Worm (Caenorhabditis elegans) whole organism, young adult: ENCODE results near the gene jmjd-3.1.

Experiments
- B0035.1 ChIP-seq: sonication (generic microtip); optimal IDR thresholded peaks from 2 replicates; lab custom pipeline; 2016; ENCODE audit warnings: missing genetic modification characterization, mild to moderate bottlenecking, missing compliant biosample characterization, missing genotype, missing genetic modification reagents
- F22D6.2 ChIP-seq: sonication (generic microtip); optimal IDR thresholded peaks from 2 replicates; lab custom pipeline; 2016; ENCODE audit warnings: mild to moderate bottlenecking, missing genetic modification characterization, missing compliant biosample characterization
- F39B2.1 ChIP-seq: fragments of 200-800 bp; sonication (Bioruptor generic); IDR thresholded peaks from 2 replicates; pipeline ENCODE4 v1.3.6; 2022; ENCODE audit warnings: missing genetic modification reagents, missing genetic modification characterization, missing compliant biosample characterization
- F49E8.2 ChIP-seq: sonication (generic microtip); optimal IDR thresholded peaks from 3 replicates; lab custom pipeline; 2017; ENCODE audit warnings: missing genetic modification characterization, mild to moderate bottlenecking, missing compliant biosample characterization, antibody characterized with exemption, moderate library complexity; ENCODE audit not compliant: insufficient read depth
- F55B11.4 ChIP-seq: sonication (generic microtip); optimal IDR thresholded peaks from 2 replicates; lab custom pipeline; 2016; ENCODE audit warnings: missing compliant biosample characterization, missing genetic modification characterization, borderline replicate concordance; ENCODE audit not compliant: insufficient read depth
- F57A8.1 ChIP-seq: fragments of 200-800 bp; sonication (Bioruptor generic); optimal IDR thresholded peaks from 2 replicates; lab custom pipeline; 2018; ENCODE audit warnings: mild to moderate bottlenecking, missing genetic modification characterization, moderate library complexity, missing compliant biosample characterization
- F57C9.4 ChIP-seq: sonication (generic microtip); optimal IDR thresholded peaks from 2 replicates; lab custom pipeline; 2017; ENCODE audit warnings: mild to moderate bottlenecking, missing genetic modification characterization, missing compliant biosample characterization
- Y53F4B.3 ChIP-seq: fragments of 200-800 bp; sonication (Bioruptor generic); IDR thresholded peaks from 2 replicates; pipeline ENCODE4 v1.3.6; 2022; ENCODE audit warnings: missing genetic modification reagents, missing genetic modification characterization, missing compliant biosample characterization
- Y53G8AR.9 ChIP-seq: fragments of 200-800 bp; sonication (Bioruptor generic); conservative IDR thresholded peaks from 2 replicates; pipeline ENCODE4 v1.3.6; 2022; ENCODE audit warnings: missing genetic modification reagents, missing genetic modification characterization, missing compliant biosample characterization
- Y56A3A.18 ChIP-seq: fragments of 200-800 bp; sonication (Bioruptor generic); IDR thresholded peaks from 2 replicates; pipeline ENCODE4 v1.3.6; 2022; ENCODE audit warnings: missing genetic modification reagents, missing genetic modification characterization, missing compliant biosample characterization
- atf-7 ChIP-seq: sonication (generic microtip); optimal IDR thresholded peaks from 2 replicates; lab custom pipeline; 2017; ENCODE audit warnings: mild to moderate bottlenecking, missing genetic modification characterization, missing compliant biosample characterization
- attf-5 ChIP-seq: fragments of 200-800 bp; sonication (Bioruptor generic); optimal IDR thresholded peaks from 2 replicates; lab custom pipeline; 2018; ENCODE audit warnings: mild to moderate bottlenecking, missing genetic modification characterization, missing compliant biosample characterization
- cebp-1 ChIP-seq, 2 experiments: fragments of 200-800 bp in 1 of 2; sonication (Bioruptor generic) in 1 of 2; sonication (generic microtip) in 1 of 2; IDR thresholded peaks in 1 of 2; optimal IDR thresholded peaks in 1 of 2; 2 replicates each; pipeline versions ENCODE4 v1.3.6 to Lab custom; 2017 to 2022; ENCODE audit warnings: missing compliant biosample characterization in 2 of 2, missing genetic modification characterization in 2 of 2, mild to moderate bottlenecking in 1 of 2, missing genetic modification reagents in 1 of 2, moderate library complexity in 1 of 2
- cebp-2 ChIP-seq: fragments of 200-800 bp; sonication (Bioruptor generic); IDR thresholded peaks from 2 replicates; pipeline ENCODE4 v1.3.6; 2022; ENCODE audit warnings: missing genetic modification characterization, missing compliant biosample characterization
- ceh-100 ChIP-seq: fragments of 200-800 bp; sonication (Bioruptor generic); IDR thresholded peaks from 2 replicates; pipeline ENCODE4 v1.3.6; 2022; ENCODE audit warnings: missing genetic modification reagents, missing genetic modification characterization, missing compliant biosample characterization
- ceh-40 ChIP-seq: fragments of 200-800 bp; sonication (Bioruptor generic); IDR thresholded peaks from 2 replicates; pipeline ENCODE4 v1.3.6; 2022; ENCODE audit warnings: missing genetic modification characterization, missing compliant biosample characterization
- ceh-91 ChIP-seq: fragments of 200-800 bp; sonication (Bioruptor generic); IDR thresholded peaks from 2 replicates; pipeline ENCODE4 v1.3.6; 2022; ENCODE audit warnings: missing genetic modification reagents, missing genetic modification characterization, missing compliant biosample characterization
- dpl-1 ChIP-seq: fragments of 150-350 bp; optimal IDR thresholded peaks from 2 replicates; lab custom pipeline; 2014; ENCODE audit warnings: missing biosample characterization, missing genetic modification reagents, missing genetic modification characterization
- gei-17 ChIP-seq: fragments of 200-800 bp; sonication (Bioruptor generic); optimal IDR thresholded peaks from 2 replicates; lab custom pipeline; 2018; ENCODE audit warnings: mild to moderate bottlenecking, missing genetic modification characterization, missing compliant biosample characterization
- hlh-26 ChIP-seq: fragments of 200-800 bp; sonication (Bioruptor generic); conservative IDR thresholded peaks from 2 replicates; pipeline ENCODE4 v1.3.6; 2022; ENCODE audit warnings: missing genetic modification reagents, missing genetic modification characterization, missing compliant biosample characterization
- lag-1 ChIP-seq: fragments of 200-800 bp; sonication (Bioruptor generic); IDR thresholded peaks from 2 replicates; pipeline ENCODE4 v1.3.6; 2022; ENCODE audit warnings: missing genetic modification reagents, missing genetic modification characterization, missing compliant biosample characterization
- lin-54 ChIP-seq: fragments of 200-800 bp; sonication (Bioruptor generic); optimal IDR thresholded peaks from 2 replicates; lab custom pipeline; 2018; ENCODE audit warnings: mild to moderate bottlenecking, missing genetic modification characterization, missing compliant biosample characterization
- lsy-27 ChIP-seq: sonication (generic microtip); optimal IDR thresholded peaks from 2 replicates; lab custom pipeline; 2017; ENCODE audit warnings: missing genetic modification characterization, mild to moderate bottlenecking, missing compliant biosample characterization, antibody characterized with exemption, missing genotype, borderline replicate concordance; ENCODE audit not compliant: insufficient read depth
- madf-6 ChIP-seq: fragments of 200-800 bp; sonication (Bioruptor generic); IDR thresholded peaks from 2 replicates; pipeline ENCODE4 v1.3.6; 2022; ENCODE audit warnings: missing genetic modification reagents, missing genetic modification characterization, missing compliant biosample characterization
- mcd-1 ChIP-seq: fragments of 200-800 bp; sonication (Bioruptor generic); IDR thresholded peaks from 2 replicates; pipeline ENCODE4 v1.3.6; 2022; ENCODE audit warnings: missing genetic modification reagents, missing genetic modification characterization, missing compliant biosample characterization
- nfyb-1 ChIP-seq: fragments of 200-800 bp; sonication (Bioruptor generic); IDR thresholded peaks from 2 replicates; pipeline ENCODE4 v1.3.6; 2022; ENCODE audit warnings: missing genetic modification reagents, missing genetic modification characterization, missing compliant biosample characterization
- nhr-120 ChIP-seq: fragments of 200-800 bp; sonication (Bioruptor generic); IDR thresholded peaks from 2 replicates; pipeline ENCODE4 v1.3.6; 2022; ENCODE audit warnings: missing genetic modification characterization, missing compliant biosample characterization
- nhr-27 ChIP-seq: fragments of 200-800 bp; sonication (Bioruptor generic); optimal IDR thresholded peaks from 2 replicates; lab custom pipeline; 2018; ENCODE audit warnings: mild to moderate bottlenecking, missing genetic modification characterization, moderate library complexity, missing compliant biosample characterization
- nhr-80 ChIP-seq: sonication (generic microtip); optimal IDR thresholded peaks from 2 replicates; lab custom pipeline; 2016; ENCODE audit warnings: missing genetic modification characterization, missing compliant biosample characterization
- pbrm-1 ChIP-seq: fragments of 200-800 bp; sonication (Bioruptor generic); IDR thresholded peaks from 2 replicates; pipeline ENCODE4 v1.3.6; 2022; ENCODE audit warnings: missing genetic modification reagents, missing genetic modification characterization, missing compliant biosample characterization
- rpc-1 ChIP-seq, 2 experiments: fragments of 150-350 bp in 1 of 2; sonication (generic microtip) in 1 of 2; optimal IDR thresholded peaks; 2 replicates each; lab custom pipeline; 2014 to 2018; ENCODE audit warnings: missing biosample characterization in 1 of 2, missing genetic modification characterization in 1 of 2, missing genetic modification reagents in 1 of 2, missing genotype in 1 of 2
- sea-2 ChIP-seq: fragments of 200-800 bp; sonication (Bioruptor generic); IDR thresholded peaks from 2 replicates; pipeline ENCODE4 v1.3.6; 2022; ENCODE audit warnings: missing genetic modification characterization, missing compliant biosample characterization
- snpc-3.4 ChIP-seq: sonication (generic microtip); optimal IDR thresholded peaks from 2 replicates; lab custom pipeline; 2017; ENCODE audit warnings: missing genetic modification characterization, mild to moderate bottlenecking, missing compliant biosample characterization, antibody characterized with exemption, moderate library complexity, missing genotype, missing genetic modification reagents
- somi-1 ChIP-seq: fragments of 200-800 bp; sonication (Bioruptor generic); optimal IDR thresholded peaks from 2 replicates; lab custom pipeline; 2018; ENCODE audit warnings: mild to moderate bottlenecking, missing genetic modification characterization, missing compliant biosample characterization
- ztf-25 ChIP-seq: fragments of 200-800 bp; sonication (Bioruptor generic); IDR thresholded peaks from 2 replicates; pipeline ENCODE4 v1.3.6; 2022; ENCODE audit warnings: missing genetic modification reagents, missing genetic modification characterization, missing compliant biosample characterization
- ztf-28 ChIP-seq: fragments of 200-800 bp; sonication (Bioruptor generic); IDR thresholded peaks from 2 replicates; pipeline ENCODE4 v1.3.6; 2022; ENCODE audit warnings: missing genetic modification reagents, missing genetic modification characterization, missing compliant biosample characterization
- ztf-6 ChIP-seq: fragments of 200-800 bp; sonication (Bioruptor generic); IDR thresholded peaks from 2 replicates; pipeline ENCODE4 v1.3.6; 2022; ENCODE audit warnings: missing genetic modification reagents, missing genetic modification characterization, missing compliant biosample characterization

The jmjd-3.1 gene

DNA sequence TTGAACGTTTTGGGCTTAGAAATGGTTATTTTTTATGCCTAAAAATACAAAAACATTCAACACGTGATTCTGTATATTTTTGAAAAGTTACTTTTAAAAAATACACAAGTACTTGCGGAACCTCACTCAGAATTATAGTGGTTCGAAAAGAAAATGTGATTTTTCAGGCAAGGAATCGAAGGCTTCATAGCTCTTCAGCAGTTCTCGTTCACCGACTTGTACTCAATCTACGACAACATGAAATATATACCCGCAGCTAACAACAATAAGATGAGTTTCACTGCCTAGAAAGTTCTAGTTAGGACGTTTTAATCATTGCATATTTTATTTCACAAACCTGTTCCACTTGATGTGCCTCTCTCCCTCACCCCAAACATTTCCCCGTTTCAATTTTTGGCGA is 8.3 kb upstream of the jmjd-3.1 start:
- TF ChIP-seq rpc-1 (optimal IDR thresholded peaks at IDR 0.05; lab: Kevin White, UChicago) (no peak), rpc-1 (tag; optimal IDR thresholded peaks at IDR 0.05; lab: Kevin White, UChicago) (no peak), snpc-3.4 (tag; lab: Kevin White, UChicago) (no peak), ztf-6 (GFP tag; lab: Robert Waterston, UW) (no peak), F49E8.2 (tag; lab: Kevin White, UChicago) (no peak), pbrm-1 (GFP tag; lab: Robert Waterston, UW) (no peak), hlh-26 (GFP tag; lab: Robert Waterston, UW) (no peak), lsy-27 (tag; lab: Kevin White, UChicago) (no peak), atf-7 (tag; lab: Kevin White, UChicago) (no peak), Y53G8AR.9 (no peak), ztf-28 (no peak), F22D6.2 (tag; lab: Kevin White, UChicago) (no peak)
- TF ChIP-seq, all 124 proteins: peak for 0

DNA sequence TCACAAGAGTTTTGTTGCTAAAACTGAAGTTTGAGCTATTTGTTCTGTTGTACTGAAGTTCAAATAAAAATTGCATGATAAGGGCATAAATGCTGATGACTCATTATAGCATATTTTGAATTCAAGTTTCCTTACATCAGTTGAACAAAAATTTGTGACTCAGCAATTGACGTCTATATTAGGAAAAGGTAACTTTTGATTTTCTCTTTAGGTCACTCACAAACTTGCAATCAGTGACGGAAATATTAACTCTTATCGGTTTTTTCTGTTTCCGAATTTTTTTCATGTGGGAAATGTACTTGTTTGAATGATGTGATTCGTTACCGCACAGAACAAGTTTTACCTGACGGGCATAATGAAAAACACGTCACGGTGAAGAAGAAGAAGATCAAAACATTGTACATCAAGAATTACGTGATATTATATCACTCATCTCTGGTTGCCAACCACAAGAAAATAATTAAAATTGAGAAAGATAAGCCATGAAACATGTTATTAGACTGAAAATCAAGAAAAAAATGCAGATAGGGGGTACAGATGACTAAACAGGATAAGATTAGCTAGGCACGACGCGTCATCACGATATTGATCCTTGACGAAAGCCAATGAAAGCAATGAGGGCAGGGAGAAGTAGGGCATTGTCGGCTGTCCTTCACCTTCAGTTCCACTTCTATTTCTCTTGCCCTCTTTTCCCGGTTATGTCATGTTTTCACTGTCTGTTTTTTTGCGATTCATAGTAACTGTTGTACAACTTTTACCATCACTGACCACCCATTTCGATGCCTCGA is 7.0 kb upstream of the jmjd-3.1 start:
- TF ChIP-seq nhr-80 (tag; lab: Kevin White, UChicago) (peak; percentile 60), attf-5 (no peak)

ce11 chrX:8564451-8564795 is 6.4 kb upstream of the jmjd-3.1 start:
- TF ChIP-seq cebp-2 (no peak), cebp-1 (GFP tag; IDR thresholded peaks at IDR 0.05; lab: Robert Waterston, UW) (no peak), cebp-1 (tag; optimal IDR thresholded peaks at IDR 0.05; lab: Kevin White, UChicago) (no peak), nhr-27 (tag; lab: Kevin White, UChicago) (no peak), F55B11.4 (no peak), ceh-100 (no peak), ceh-91 (GFP tag; lab: Robert Waterston, UW) (no peak)
- TF ChIP-seq, all 124 proteins: peak for 0

DNA sequence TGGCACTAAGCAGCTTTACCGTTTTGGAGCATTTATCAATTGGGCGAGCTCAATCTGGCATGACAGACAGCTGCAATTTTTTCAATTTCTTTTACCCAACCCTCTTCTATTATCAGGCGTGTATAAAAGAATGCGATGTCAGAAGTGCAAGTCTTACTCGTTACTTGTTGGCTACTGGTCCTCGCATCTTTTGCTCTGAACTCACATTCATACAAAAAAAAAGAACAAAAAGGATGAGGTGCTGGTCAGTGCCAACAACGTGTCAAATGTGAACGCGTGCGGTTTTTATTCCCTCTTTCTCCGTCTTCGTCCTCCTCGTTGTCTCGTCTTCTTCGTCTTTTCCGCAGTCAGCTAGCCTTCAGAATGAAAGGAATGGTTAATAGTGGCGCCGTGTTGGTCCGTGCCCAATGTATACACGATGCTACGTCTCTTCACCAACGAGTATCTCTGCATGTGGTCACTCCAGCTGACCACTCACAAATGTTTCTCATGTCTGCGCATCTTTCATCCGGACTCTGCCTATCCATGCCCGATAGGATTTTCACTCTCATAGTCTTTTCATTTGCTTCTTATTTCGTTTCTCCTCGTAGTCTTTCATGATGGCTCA is 4.9 kb upstream of the jmjd-3.1 start:
- TF ChIP-seq somi-1 (no peak), nfyb-1 (GFP tag; lab: Robert Waterston, UW) (0 out of 2 replicates have a peak, but pooled peaks have one; percentile 42)

DNA sequence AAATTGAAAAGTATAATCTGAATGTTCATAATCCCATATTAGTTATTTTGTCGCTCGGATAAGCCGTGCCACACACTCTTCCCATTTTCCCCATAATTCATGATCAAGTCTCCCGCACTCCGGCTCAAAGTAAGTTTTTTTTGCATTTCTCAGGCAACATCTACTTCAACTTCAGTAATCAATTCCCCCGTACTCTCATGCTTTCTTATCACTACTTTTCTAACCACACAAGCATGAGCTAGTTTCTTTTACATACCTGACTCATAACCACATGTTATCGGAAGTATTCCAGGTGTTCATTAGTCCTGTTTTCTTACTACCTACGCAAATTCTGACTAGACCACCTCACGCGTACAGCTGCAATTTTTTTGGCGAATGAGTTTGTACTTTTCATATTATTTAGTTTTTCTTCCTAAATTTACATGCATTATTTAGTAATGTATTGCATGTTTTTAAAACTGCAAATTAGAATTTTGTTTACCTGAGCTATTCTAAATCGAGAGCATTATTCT is 4.3 kb upstream of the jmjd-3.1 start:
- no peak for TF ChIP-seq lag-1
- TF ChIP-seq Y53F4B.3 (GFP tag; lab: Robert Waterston, UW), result no peak
- no peak for TF ChIP-seq F57C9.4
- TF ChIP-seq nhr-27 (tag; lab: Kevin White, UChicago), result no peak
- TF ChIP-seq F57A8.1 (GFP tag; lab: Kevin White, UChicago), result no peak
- TF ChIP-seq F39B2.1 (GFP tag; lab: Robert Waterston, UW), result no peak
- TF ChIP-seq dpl-1 (GFP tag; lab: Kevin White, UChicago), result no peak
- no peak for TF ChIP-seq mcd-1 (GFP tag; lab: Robert Waterston, UW)
- TF ChIP-seq madf-6 (GFP tag; lab: Robert Waterston, UW), result no peak
- no peak for TF ChIP-seq somi-1
- no peak for TF ChIP-seq nhr-120 (GFP tag; lab: Robert Waterston, UW)
- TF ChIP-seq B0035.1 (tag; lab: Kevin White, UChicago), result no peak
- no peak for TF ChIP-seq sea-2 (GFP tag; lab: Robert Waterston, UW)
- no peak for TF ChIP-seq ztf-25
- TF ChIP-seq lin-54 (GFP tag; lab: Kevin White, UChicago), result no peak
- no peak for TF ChIP-seq cebp-2
- no peak for TF ChIP-seq Y56A3A.18 (GFP tag; lab: Robert Waterston, UW)
- TF ChIP-seq lsy-27 (tag; lab: Kevin White, UChicago), result no peak
- no peak for TF ChIP-seq gei-17 (GFP tag; lab: Kevin White, UChicago)
- no peak for TF ChIP-seq ceh-40 (GFP tag; lab: Robert Waterston, UW)
